Comparison of ENCODE assay signal across 6 fruit fly cellular contexts in genomic region chrX:523179-523851, dm6.
TF ChIP-seq lines count a peak whose summit lies in the region.

TSS of gene elav (minus strand) at chrX:523226.

- peak; percentile 77 for TF ChIP-seq CTCF in whole organism, embryonic (GFP tag; optimal IDR thresholded peaks at IDR 0.05; lab: Kevin White, UChicago)

TF ChIP-seq in whole organism, 6 proteins besides CTCF, POLR2A, EP300 and RAD21:
- TF ChIP-seq Dll (optimal IDR thresholded peaks at IDR 0.05; lab: Kevin White, UChicago) (peak; percentile 67), pan (optimal IDR thresholded peaks at IDR 0.05; lab: Kevin White, UChicago) (no peak)
TF ChIP-seq in whole organism: peak in this region for 1.

TF ChIP-seq in whole organism, adult, 20 proteins besides CTCF, POLR2A, EP300 and RAD21 (continues in another document):
- TF ChIP-seq pad (GFP tag; optimal IDR thresholded peaks at IDR 0.05; lab: Kevin White, UChicago) (peak; percentile 92), cic (GFP tag; optimal IDR thresholded peaks at IDR 0.05; lab: Kevin White, UChicago) (peak; percentile 78), kay (GFP tag; lab: Kevin White, UChicago; ENCODE audit: borderline replicate concordance) (peak; percentile 56), CG7045 (GFP tag; optimal IDR thresholded peaks at IDR 0.05; lab: Kevin White, UChicago) (peak; percentile 96), ovo (GFP tag; optimal IDR thresholded peaks at IDR 0.05; lab: Kevin White, UChicago) (peak; percentile 96), CG33017 (tag; optimal IDR thresholded peaks at IDR 0.05; lab: Kevin White, UChicago) (peak; percentile 95), cnc (optimal IDR thresholded peaks at IDR 0.05; lab: Kevin White, UChicago) (no peak), Hr96 (GFP tag; optimal IDR thresholded peaks at IDR 0.05; lab: Kevin White, UChicago) (peak; percentile 99), CG14711 (tag; optimal IDR thresholded peaks at IDR 0.05; lab: Kevin White, UChicago) (peak; percentile 94), toe (GFP tag; optimal IDR thresholded peaks at IDR 0.05; lab: Kevin White, UChicago) (peak; percentile 94), Crg-1 (GFP tag; optimal IDR thresholded peaks at IDR 0.05; lab: Kevin White, UChicago) (peak; percentile 97), CG5204 (GFP tag; optimal IDR thresholded peaks at IDR 0.05; lab: Kevin White, UChicago) (peak; percentile 96), CG1620 (GFP tag; optimal IDR thresholded peaks at IDR 0.05; lab: Kevin White, UChicago) (peak; percentile 98), bab1 (GFP tag; optimal IDR thresholded peaks at IDR 0.05; lab: Kevin White, UChicago) (peak; percentile 99), tj (GFP tag; optimal IDR thresholded peaks at IDR 0.05; lab: Kevin White, UChicago) (peak; percentile 93), Mnt (GFP tag; optimal IDR thresholded peaks at IDR 0.05; lab: Kevin White, UChicago) (peak; percentile 95), CG7101 (tag; optimal IDR thresholded peaks at IDR 0.05; lab: Kevin White, UChicago) (peak; percentile 98)

TF ChIP-seq in whole organism, embryonic, 481 proteins besides CTCF, POLR2A, EP300 and RAD21 (continues in another document):
- peak; percentile 99 for TF ChIP-seq CG32532 (GFP tag; IDR thresholded peaks at IDR 0.05; lab: Robert Waterston, UW)
- TF ChIP-seq H15 (GFP tag; IDR thresholded peaks at IDR 0.05; lab: Robert Waterston, UW), result peak; percentile 97
- peak; percentile 99 for TF ChIP-seq slbo (GFP tag; IDR thresholded peaks at IDR 0.05; lab: Robert Waterston, UW)
- peak; percentile 89 for TF ChIP-seq Adf1 (GFP tag; IDR thresholded peaks at IDR 0.05; lab: Robert Waterston, UW)
- peak; percentile 98 for TF ChIP-seq Sox102F (GFP tag; optimal IDR thresholded peaks at IDR 0.05; lab: Kevin White, UChicago)
- peak; percentile 99 for TF ChIP-seq CG12659 (GFP tag; optimal IDR thresholded peaks at IDR 0.05; lab: Kevin White, UChicago)
- peak; percentile 99 for TF ChIP-seq oc (tag; optimal IDR thresholded peaks at IDR 0.05; lab: Kevin White, UChicago)
- peak; percentile 98 for TF ChIP-seq CG12219 (GFP tag; optimal IDR thresholded peaks at IDR 0.05; lab: Kevin White, UChicago)
- peak; percentile 97 for TF ChIP-seq CG4730 (GFP tag; IDR thresholded peaks at IDR 0.05; lab: Robert Waterston, UW)
- peak; percentile 98 for TF ChIP-seq gsb (GFP tag; IDR thresholded peaks at IDR 0.05; lab: Robert Waterston, UW)
- peak; percentile 97 for TF ChIP-seq YL-1 (GFP tag; optimal IDR thresholded peaks at IDR 0.05; lab: Kevin White, UChicago)
- TF ChIP-seq kni (GFP tag; optimal IDR thresholded peaks at IDR 0.05; lab: Kevin White, UChicago), result peak; percentile 99
- TF ChIP-seq repo (GFP tag; optimal IDR thresholded peaks at IDR 0.05; lab: Kevin White, UChicago), result peak; percentile 90
- TF ChIP-seq sens-2 (GFP tag; IDR thresholded peaks at IDR 0.05; lab: Robert Waterston, UW), result peak; percentile 94
- TF ChIP-seq grn (GFP tag; optimal IDR thresholded peaks at IDR 0.05; lab: Kevin White, UChicago), result peak; percentile 84
- TF ChIP-seq wor (GFP tag; IDR thresholded peaks at IDR 0.05; lab: Robert Waterston, UW), result peak; percentile 97
- peak; percentile 95 for TF ChIP-seq Hey (tag; optimal IDR thresholded peaks at IDR 0.05; lab: Kevin White, UChicago)
- peak; percentile 98 for TF ChIP-seq CG1233 (GFP tag; optimal IDR thresholded peaks at IDR 0.05; lab: Kevin White, UChicago)

TF ChIP-seq in whole organism, prepupa, 60 proteins besides CTCF, POLR2A, EP300 and RAD21 (continues in another document):
- TF ChIP-seq cyc (GFP tag; optimal IDR thresholded peaks at IDR 0.05; lab: Kevin White, UChicago) (peak; percentile 97), CG1621 (tag; optimal IDR thresholded peaks at IDR 0.05; lab: Kevin White, UChicago) (peak; percentile 94), spab (GFP tag; optimal IDR thresholded peaks at IDR 0.05; lab: Kevin White, UChicago) (peak; percentile 97), pdm3 (GFP tag; optimal IDR thresholded peaks at IDR 0.05; lab: Kevin White, UChicago) (peak; percentile 98), achi (GFP tag; optimal IDR thresholded peaks at IDR 0.05; lab: Kevin White, UChicago) (peak; percentile 97), Hr39 (GFP tag; optimal IDR thresholded peaks at IDR 0.05; lab: Kevin White, UChicago) (peak; percentile 96), dac (GFP tag; optimal IDR thresholded peaks at IDR 0.05; lab: Kevin White, UChicago) (peak; percentile 97), CG6276 (GFP tag; optimal IDR thresholded peaks at IDR 0.05; lab: Kevin White, UChicago) (peak; percentile 98), Eip75B (GFP tag; optimal IDR thresholded peaks at IDR 0.05; lab: Kevin White, UChicago) (peak; percentile 98), Hr4 (GFP tag; optimal IDR thresholded peaks at IDR 0.05; lab: Kevin White, UChicago) (peak; percentile 98), CG8632 (GFP tag; optimal IDR thresholded peaks at IDR 0.05; lab: Kevin White, UChicago) (peak; percentile 97), Eip93F (GFP tag; optimal IDR thresholded peaks at IDR 0.05; lab: Kevin White, UChicago) (peak; percentile 96), Ets96B (tag; optimal IDR thresholded peaks at IDR 0.05; lab: Kevin White, UChicago) (peak; percentile 97), CG8119 (GFP tag; IDR thresholded peaks at IDR 0.05; lab: Robert Waterston, UW) (peak; percentile 99), Sox15 (GFP tag; optimal IDR thresholded peaks at IDR 0.05; lab: Kevin White, UChicago) (peak; percentile 95), CG31627 (GFP tag; optimal IDR thresholded peaks at IDR 0.05; lab: Kevin White, UChicago) (peak; percentile 97), CG6808 (GFP tag; optimal IDR thresholded peaks at IDR 0.05; lab: Kevin White, UChicago) (peak; percentile 98), Lpt (GFP tag; optimal IDR thresholded peaks at IDR 0.05; lab: Kevin White, UChicago) (peak; percentile 98), CG10669 (GFP tag; optimal IDR thresholded peaks at IDR 0.05; lab: Kevin White, UChicago) (peak; percentile 97)

TF ChIP-seq in whole organism, pupa, 21 proteins besides CTCF, POLR2A, EP300 and RAD21:
- TF ChIP-seq CG8159 (tag; optimal IDR thresholded peaks at IDR 0.05; lab: Kevin White, UChicago) (peak; percentile 98), D1 (tag; optimal IDR thresholded peaks at IDR 0.05; lab: Kevin White, UChicago) (peak; percentile 92), CG4496 (GFP tag; IDR thresholded peaks at IDR 0.05; lab: Robert Waterston, UW) (peak; percentile 98), Ets98B (GFP tag; IDR thresholded peaks at IDR 0.05; lab: Robert Waterston, UW) (peak; percentile 98), CG10348 (GFP tag; IDR thresholded peaks at IDR 0.05; lab: Robert Waterston, UW) (peak; percentile 90), CG9948 (tag; optimal IDR thresholded peaks at IDR 0.05; lab: Kevin White, UChicago) (peak; percentile 97), Pif1B (GFP tag; optimal IDR thresholded peaks at IDR 0.05; lab: Kevin White, UChicago) (peak; percentile 97), EcR (GFP tag; optimal IDR thresholded peaks at IDR 0.05; lab: Kevin White, UChicago) (peak; percentile 47), gl (tag; optimal IDR thresholded peaks at IDR 0.05; lab: Kevin White, UChicago) (peak; percentile 93), Pif1A (GFP tag; optimal IDR thresholded peaks at IDR 0.05; lab: Kevin White, UChicago) (peak; percentile 98), rn (GFP tag; IDR thresholded peaks at IDR 0.05; lab: Robert Waterston, UW) (peak; percentile 85), CG32121 (GFP tag; IDR thresholded peaks at IDR 0.05; lab: Robert Waterston, UW) (peak; percentile 98), CG8301 (tag; optimal IDR thresholded peaks at IDR 0.05; lab: Kevin White, UChicago) (peak; percentile 98), fd96Ca (GFP tag; IDR thresholded peaks at IDR 0.05; lab: Robert Waterston, UW) (peak; percentile 98), CG13204 (GFP tag; optimal IDR thresholded peaks at IDR 0.05; lab: Kevin White, UChicago) (peak; percentile 94), CG15710 (tag; optimal IDR thresholded peaks at IDR 0.05; lab: Kevin White, UChicago) (peak; percentile 98), CG34367 (tag; optimal IDR thresholded peaks at IDR 0.05; lab: Kevin White, UChicago) (peak; percentile 95), CG17806 (tag; optimal IDR thresholded peaks at IDR 0.05; lab: Kevin White, UChicago) (peak; percentile 96), Snoo (tag; optimal IDR thresholded peaks at IDR 0.05; lab: Kevin White, UChicago) (peak; percentile 98), CG12605 (GFP tag; IDR thresholded peaks at IDR 0.05; lab: Robert Waterston, UW) (peak; percentile 98), CG14655 (GFP tag; optimal IDR thresholded peaks at IDR 0.05; lab: Kevin White, UChicago) (peak; percentile 98)

TF ChIP-seq in whole organism, wandering third instar larva, 38 proteins besides CTCF, POLR2A, EP300 and RAD21 (continues in another document):
- TF ChIP-seq dsf (GFP tag; optimal IDR thresholded peaks at IDR 0.05; lab: Kevin White, UChicago; ENCODE audit: borderline replicate concordance) (peak; percentile 84), CG32264 (GFP tag; optimal IDR thresholded peaks at IDR 0.05; lab: Kevin White, UChicago) (peak; percentile 88), Hr83 (GFP tag; optimal IDR thresholded peaks at IDR 0.05; lab: Kevin White, UChicago; ENCODE audit: poor library complexity, severe bottlenecking) (peak; percentile 49), OdsH (GFP tag; optimal IDR thresholded peaks at IDR 0.05; lab: Kevin White, UChicago) (peak; percentile 98), dl (GFP tag; optimal IDR thresholded peaks at IDR 0.05; lab: Kevin White, UChicago; ENCODE audit: insufficient read depth in 1 of 2, partially characterized antibody in 2 of 2) (peak; percentile 61 to 88), Abd-B (GFP tag; optimal IDR thresholded peaks at IDR 0.05; lab: Kevin White, UChicago) (no peak), Sp1 (GFP tag; optimal IDR thresholded peaks at IDR 0.05; lab: Kevin White, UChicago) (peak; percentile 99), Dfd (GFP tag; optimal IDR thresholded peaks at IDR 0.05; lab: Kevin White, UChicago) (no peak), CrebA (GFP tag; optimal IDR thresholded peaks at IDR 0.05; lab: Kevin White, UChicago; ENCODE audit: borderline replicate concordance) (no peak), foxo (GFP tag; optimal IDR thresholded peaks at IDR 0.05; lab: Kevin White, UChicago) (peak; percentile 65 to 99), Mio (GFP tag; optimal IDR thresholded peaks at IDR 0.05; lab: Kevin White, UChicago) (peak; percentile 73), Hnf4 (GFP tag; optimal IDR thresholded peaks at IDR 0.05; lab: Kevin White, UChicago) (peak; percentile 95), HLH106 (tag; optimal IDR thresholded peaks at IDR 0.05; lab: Kevin White, UChicago) (peak; percentile 99), fru (GFP tag; optimal IDR thresholded peaks at IDR 0.05; lab: Kevin White, UChicago) (peak; percentile 98), psq (GFP tag; optimal IDR thresholded peaks at IDR 0.05; lab: Kevin White, UChicago) (peak; percentile 94), rgr (GFP tag; optimal IDR thresholded peaks at IDR 0.05; lab: Kevin White, UChicago) (peak; percentile 98), sv (GFP tag; optimal IDR thresholded peaks at IDR 0.05; lab: Kevin White, UChicago) (peak; percentile 98), brk (GFP tag; optimal IDR thresholded peaks at IDR 0.05; lab: Kevin White, UChicago) (peak; percentile 95), Rel (GFP tag; optimal IDR thresholded peaks at IDR 0.05; lab: Kevin White, UChicago) (peak; percentile 93), Rel (tag; optimal IDR thresholded peaks at IDR 0.05; lab: Kevin White, UChicago) (peak; percentile 92), tai (GFP tag; optimal IDR thresholded peaks at IDR 0.05; lab: Kevin White, UChicago) (no peak), sage (GFP tag; optimal IDR thresholded peaks at IDR 0.05; lab: Kevin White, UChicago) (peak; percentile 93)
